Worm (Caenorhabditis elegans) whole organism, L4 larva: ENCODE measurements around the gene hrg-1.

Source experiments
- D1046.2 ChIP-seq: fragments of 200-800 bp; sonication (Bioruptor generic); IDR thresholded peaks from 2 replicates; pipeline ENCODE4 v1.3.6; 2022; ENCODE audit warnings: missing genetic modification characterization, missing compliant biosample characterization
- F49E8.2 ChIP-seq: sonication (generic microtip); optimal IDR thresholded peaks from 2 replicates; lab custom pipeline; 2016; ENCODE audit warnings: missing compliant biosample characterization, mild to moderate bottlenecking, missing genetic modification characterization, borderline replicate concordance
- ZK546.5 ChIP-seq, 2 experiments: sonication (generic microtip); optimal IDR thresholded peaks; 2 replicates each; lab custom pipeline; 2017; ENCODE audit warnings: missing biosample characterization in 2 of 2, missing genetic modification characterization in 2 of 2
- ceh-82 ChIP-seq: sonication (generic microtip); optimal IDR thresholded peaks from 2 replicates; lab custom pipeline; 2017; ENCODE audit warnings: missing biosample characterization, missing genetic modification characterization
- lin-13 ChIP-seq: fragments of 150-350 bp; optimal IDR thresholded peaks from 2 replicates; lab custom pipeline; 2014; ENCODE audit warnings: missing biosample characterization, missing genetic modification reagents, missing genetic modification characterization
- lin-15B ChIP-seq: fragments of 150-350 bp; sonication (generic microtip); optimal IDR thresholded peaks from 3 replicates; lab custom pipeline; 2014; ENCODE audit warnings: missing biosample characterization, missing genetic modification characterization
- lsy-2 ChIP-seq, 2 experiments: fragments of 150-350 bp in 1 of 2; sonication (generic microtip) in 1 of 2; optimal IDR thresholded peaks; 2 replicates each; lab custom pipeline; 2014 to 2017; ENCODE audit warnings: missing biosample characterization in 2 of 2, missing genetic modification characterization in 2 of 2
- mxl-3 ChIP-seq: fragments of 200-800 bp; sonication (Bioruptor generic); optimal IDR thresholded peaks from 2 replicates; lab custom pipeline; 2018; ENCODE audit warnings: mild to moderate bottlenecking, missing genetic modification characterization, missing compliant biosample characterization
- skn-1 ChIP-seq: fragments of 150-350 bp; optimal IDR thresholded peaks from 2 replicates; lab custom pipeline; 2014; ENCODE audit warnings: missing biosample characterization, missing genetic modification characterization
- snpc-1.2 ChIP-seq: fragments of 200-800 bp; sonication (Bioruptor generic); IDR thresholded peaks from 2 replicates; pipeline ENCODE4 v1.3.6; 2022; ENCODE audit warnings: missing genetic modification reagents, missing genetic modification characterization, missing compliant biosample characterization
- snpc-4 ChIP-seq: fragments of 150-350 bp; optimal IDR thresholded peaks from 2 replicates; lab custom pipeline; 2014; ENCODE audit warnings: missing biosample characterization, missing genetic modification characterization
- unc-62 ChIP-seq, 3 experiments: fragments of 150-350 bp in 1 of 3; sonication (generic microtip); optimal IDR thresholded peaks in 2 of 3; peaks in 1 of 3; 1 replicate in 1 of 3; 2 replicates in 2 of 3; lab custom pipeline; 2014 to 2017; ENCODE audit warnings: missing biosample characterization in 3 of 3, missing genetic modification characterization in 3 of 3, missing genetic modification reagents in 3 of 3, missing genotype in 1 of 3
- zag-1 ChIP-seq: fragments of 150-350 bp; optimal IDR thresholded peaks from 2 replicates; lab custom pipeline; 2014; ENCODE audit warnings: missing biosample characterization, missing genetic modification characterization

DNA sequence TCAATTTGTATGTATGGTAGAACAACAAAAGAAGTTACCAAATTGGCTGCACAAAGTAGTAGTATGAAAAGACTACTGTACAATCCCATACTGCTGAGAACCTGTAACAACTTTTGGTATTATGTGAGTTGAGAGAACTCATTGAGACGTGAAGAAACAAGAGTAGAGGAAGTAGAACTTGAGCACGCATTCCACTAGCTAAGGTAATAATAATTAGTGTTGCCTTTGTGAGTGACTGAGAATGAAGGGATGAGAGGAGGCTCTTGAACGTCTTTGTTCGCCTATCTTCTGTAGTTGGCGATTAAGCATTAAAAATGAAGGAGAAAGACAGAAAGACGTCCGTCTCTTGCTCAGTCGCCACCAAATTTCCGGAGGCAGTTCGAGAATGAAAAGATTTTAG, 42.5 kb downstream of the hrg-1 start, which contains the start of gene C16B8.4:
- no peak for TF ChIP-seq zag-1 (tag; lab: Kevin White, UChicago)
- peak in 1 of 2 experiments; percentile 61 for TF ChIP-seq unc-62 (GFP tag; optimal IDR thresholded peaks at IDR 0.05 in 1 of 2; lab: Kevin White, UChicago)
- no peak for TF ChIP-seq unc-62 (tag; optimal IDR thresholded peaks at IDR 0.05; lab: Kevin White, UChicago)
- no peak for TF ChIP-seq skn-1 (tag; lab: Kevin White, UChicago)
- no peak for TF ChIP-seq lin-13 (GFP tag; lab: Kevin White, UChicago)
- TF ChIP-seq ceh-82, result no peak
- no peak for TF ChIP-seq snpc-4 (tag; lab: Kevin White, UChicago)
- no peak for TF ChIP-seq mxl-3 (GFP tag; lab: Kevin White, UChicago)
- no peak for TF ChIP-seq F49E8.2
- no peak for TF ChIP-seq snpc-1.2
- TF ChIP-seq lsy-2 (tag; optimal IDR thresholded peaks at IDR 0.05; lab: Kevin White, UChicago), result no peak
- TF ChIP-seq ZK546.5 (tag; optimal IDR thresholded peaks at IDR 0.05; lab: Kevin White, UChicago), result no peak
- no peak for TF ChIP-seq lin-15B (tag; lab: Kevin White, UChicago)
- TF ChIP-seq D1046.2, result no peak
